Worm (Caenorhabditis elegans) whole organism, L1 larva: Measurements from ENCODE around the gene srv-12.

Source experiments
- Y116A8C.19 ChIP-seq: sonication (generic microtip); optimal IDR thresholded peaks from 2 replicates; lab custom pipeline; 2016; ENCODE audit warnings: missing compliant biosample characterization, missing genetic modification characterization, borderline replicate concordance
- pqm-1 ChIP-seq: sonication (generic microtip); optimal IDR thresholded peaks from 3 replicates; lab custom pipeline; 2017; ENCODE audit warnings: missing biosample characterization, missing genetic modification characterization

ce11 chrIV:10021283-10021682 lies 32.2 kb downstream of the srv-12 start, which contains the start of gene F44D12.19:
- TF ChIP-seq pqm-1 (no peak), Y116A8C.19 (no peak)
